Fruit fly (Drosophila melanogaster) whole organism, prepupa: ENCODE data around the gene Cdc7.

Experiments used
- Blimp-1 ChIP-seq: fragments of 200-800 bp; sonication (Bioruptor generic); optimal IDR thresholded peaks from 3 replicates; lab custom pipeline; 2017; ENCODE audit warnings: missing biosample characterization, missing genetic modification characterization, mild to moderate bottlenecking, moderate library complexity, missing genetic modification reagents
- CG10631 ChIP-seq: fragments of 200-800 bp; sonication (Bioruptor generic); optimal IDR thresholded peaks from 2 replicates; lab custom pipeline; 2016; ENCODE audit warnings: missing biosample characterization, missing genetic modification characterization
- CG11294 ChIP-seq: fragments of 200-800 bp; sonication (Bioruptor generic); IDR thresholded peaks from 2 replicates; pipeline ENCODE4 v1.3.6; 2022; ENCODE audit warnings: missing biosample characterization, missing genetic modification characterization
- CG11762 ChIP-seq: fragments of 200-800 bp; sonication (Bioruptor generic); optimal IDR thresholded peaks from 3 replicates; lab custom pipeline; 2016; ENCODE audit warnings: missing biosample characterization, missing genetic modification characterization; ENCODE audit not compliant: insufficient read depth
- CG11902 ChIP-seq: fragments of 200-800 bp; sonication (Bioruptor generic); optimal IDR thresholded peaks from 3 replicates; lab custom pipeline; 2016; ENCODE audit warnings: missing biosample characterization, missing genetic modification characterization
- CG15336 ChIP-seq: fragments of 200-800 bp; sonication (Bioruptor generic); IDR thresholded peaks from 2 replicates; pipeline ENCODE4 v1.3.6; 2022; ENCODE audit warnings: missing biosample characterization, missing genetic modification characterization
- CG1621 ChIP-seq: fragments of 200-800 bp; sonication (Bioruptor generic); optimal IDR thresholded peaks from 3 replicates; lab custom pipeline; 2018; ENCODE audit warnings: missing biosample characterization, mild to moderate bottlenecking, missing genetic modification characterization
- CG3032 ChIP-seq: fragments of 200-800 bp; optimal IDR thresholded peaks from 2 replicates; lab custom pipeline; 2019; ENCODE audit warnings: missing biosample characterization, mild to moderate bottlenecking, missing genetic modification characterization, moderate library complexity
- CG31627 ChIP-seq: fragments of 200-800 bp; sonication (Bioruptor generic); optimal IDR thresholded peaks from 3 replicates; lab custom pipeline; 2016; ENCODE audit warnings: missing biosample characterization, missing genetic modification characterization
- CG32006 ChIP-seq: fragments of 200-800 bp; sonication (Bioruptor generic); optimal IDR thresholded peaks from 3 replicates; lab custom pipeline; 2017; ENCODE audit warnings: missing biosample characterization, mild to moderate bottlenecking, missing genetic modification characterization
- CG3919 ChIP-seq: fragments of 200-800 bp; sonication (Bioruptor generic); optimal IDR thresholded peaks from 3 replicates; lab custom pipeline; 2016; ENCODE audit warnings: missing biosample characterization, missing genetic modification characterization
- CG6163 ChIP-seq: fragments of 200-800 bp; sonication (Bioruptor generic); IDR thresholded peaks from 3 replicates; pipeline ENCODE4 v1.3.6; 2022; ENCODE audit warnings: missing biosample characterization, missing genetic modification characterization
- CG6276 ChIP-seq: fragments of 200-800 bp; sonication (Bioruptor generic); optimal IDR thresholded peaks from 2 replicates; lab custom pipeline; 2017; ENCODE audit warnings: missing biosample characterization, mild to moderate bottlenecking, missing genetic modification characterization
- CG6792 ChIP-seq: fragments of 200-800 bp; sonication (Bioruptor generic); optimal IDR thresholded peaks from 3 replicates; lab custom pipeline; 2016; ENCODE audit warnings: missing biosample characterization, missing genetic modification characterization
- CG6808 ChIP-seq: fragments of 200-800 bp; sonication (Bioruptor generic); optimal IDR thresholded peaks from 3 replicates; lab custom pipeline; 2017; ENCODE audit warnings: missing biosample characterization, missing genetic modification characterization, mild to moderate bottlenecking, moderate library complexity, missing genetic modification reagents
- CG7368 ChIP-seq: fragments of 200-800 bp; sonication (Bioruptor generic); optimal IDR thresholded peaks from 3 replicates; lab custom pipeline; 2016; ENCODE audit warnings: missing biosample characterization, missing genetic modification characterization
- CG8119 ChIP-seq: fragments of 200-800 bp; sonication (Bioruptor generic); IDR thresholded peaks from 3 replicates; pipeline ENCODE4 v1.3.6; 2022; ENCODE audit warnings: missing biosample characterization, missing genetic modification characterization
- CG8319 ChIP-seq: fragments of 200-800 bp; sonication (Bioruptor generic); optimal IDR thresholded peaks from 3 replicates; lab custom pipeline; 2016; ENCODE audit warnings: missing biosample characterization, missing genetic modification characterization
- CG9139 ChIP-seq: fragments of 200-800 bp; sonication (Bioruptor generic); optimal IDR thresholded peaks from 3 replicates; lab custom pipeline; 2017; ENCODE audit warnings: missing biosample characterization, mild to moderate bottlenecking, missing genetic modification characterization
- Eip75B ChIP-seq: fragments of 200-800 bp; sonication (Bioruptor generic); optimal IDR thresholded peaks from 3 replicates; lab custom pipeline; 2016; ENCODE audit warnings: missing biosample characterization, missing genetic modification characterization
- Eip78C ChIP-seq: fragments of 200-800 bp; sonication (Bioruptor generic); peaks from one replicate; lab custom pipeline; 2016; ENCODE audit warnings: missing biosample characterization, missing genetic modification characterization
- Eip93F ChIP-seq: fragments of 200-800 bp; sonication (Bioruptor generic); optimal IDR thresholded peaks from 2 replicates; lab custom pipeline; 2016; ENCODE audit warnings: missing biosample characterization, mild to moderate bottlenecking, missing genetic modification characterization
- Ets96B ChIP-seq: fragments of 200-800 bp; optimal IDR thresholded peaks from 2 replicates; lab custom pipeline; 2019; ENCODE audit warnings: missing biosample characterization, mild to moderate bottlenecking, missing genetic modification characterization, moderate library complexity
- Hr38 ChIP-seq: sonication (Bioruptor generic); optimal IDR thresholded peaks from 2 replicates; lab custom pipeline; 2016; ENCODE audit warnings: missing biosample characterization, missing genetic modification characterization
- Hr4 ChIP-seq: fragments of 200-800 bp; sonication (Bioruptor generic); optimal IDR thresholded peaks from 3 replicates; lab custom pipeline; 2016; ENCODE audit warnings: missing biosample characterization, missing genetic modification characterization
- Lpt ChIP-seq: fragments of 200-800 bp; sonication (Bioruptor generic); optimal IDR thresholded peaks from 3 replicates; lab custom pipeline; 2016; ENCODE audit warnings: missing biosample characterization, missing genetic modification characterization
- Met ChIP-seq: fragments of 200-800 bp; sonication (Bioruptor generic); optimal IDR thresholded peaks from 3 replicates; lab custom pipeline; 2016; ENCODE audit warnings: missing biosample characterization, missing genetic modification characterization
- OdsH ChIP-seq: fragments of 200-800 bp; sonication (Bioruptor generic); optimal IDR thresholded peaks from 3 replicates; lab custom pipeline; 2016; ENCODE audit warnings: missing biosample characterization, missing genetic modification characterization
- Smox ChIP-seq: fragments of 200-800 bp; sonication (Bioruptor generic); optimal IDR thresholded peaks from 3 replicates; lab custom pipeline; 2016; ENCODE audit warnings: missing biosample characterization, missing genetic modification characterization
- Sox102F ChIP-seq: fragments of 200-800 bp; sonication (Bioruptor generic); optimal IDR thresholded peaks from 2 replicates; lab custom pipeline; 2016; ENCODE audit warnings: missing biosample characterization, mild to moderate bottlenecking, missing genetic modification characterization
- Sox14 ChIP-seq: fragments of 200-800 bp; sonication (Bioruptor generic); optimal IDR thresholded peaks from 3 replicates; lab custom pipeline; 2016; ENCODE audit warnings: missing biosample characterization, missing genetic modification characterization
- Sox15 ChIP-seq: fragments of 200-800 bp; sonication (Bioruptor generic); optimal IDR thresholded peaks from 3 replicates; lab custom pipeline; 2016; ENCODE audit warnings: missing biosample characterization, missing genetic modification characterization
- achi ChIP-seq: fragments of 200-800 bp; sonication (Bioruptor generic); optimal IDR thresholded peaks from 3 replicates; lab custom pipeline; 2016; ENCODE audit warnings: missing biosample characterization, missing genetic modification characterization
- acj6 ChIP-seq: fragments of 200-800 bp; sonication (Bioruptor generic); optimal IDR thresholded peaks from 3 replicates; lab custom pipeline; 2016; ENCODE audit warnings: missing biosample characterization, missing genetic modification characterization
- dsx ChIP-seq: fragments of 200-800 bp; optimal IDR thresholded peaks from 3 replicates; lab custom pipeline; 2019; ENCODE audit warnings: missing biosample characterization, mild to moderate bottlenecking, missing genetic modification characterization, moderate library complexity; ENCODE audit not compliant: poor library complexity, severe bottlenecking
- eg ChIP-seq: fragments of 200-800 bp; sonication (Bioruptor generic); IDR thresholded peaks from 3 replicates; pipeline ENCODE4 v1.3.6; 2022; ENCODE audit warnings: missing biosample characterization, missing genetic modification characterization
- esn ChIP-seq: fragments of 200-800 bp; sonication (Bioruptor generic); optimal IDR thresholded peaks from 2 replicates; lab custom pipeline; 2016; ENCODE audit warnings: missing biosample characterization, mild to moderate bottlenecking, missing genetic modification characterization, moderate library complexity
- fd59A ChIP-seq: fragments of 200-800 bp; sonication (Bioruptor generic); optimal IDR thresholded peaks from 2 replicates; lab custom pipeline; 2017; ENCODE audit warnings: missing biosample characterization, mild to moderate bottlenecking, missing genetic modification characterization, missing genetic modification reagents
- fd85E ChIP-seq: fragments of 200-800 bp; sonication (Bioruptor generic); optimal IDR thresholded peaks from 3 replicates; lab custom pipeline; 2016; ENCODE audit warnings: missing biosample characterization, missing genetic modification characterization
- fkh ChIP-seq: fragments of 200-800 bp; sonication (Bioruptor generic); optimal IDR thresholded peaks from 3 replicates; lab custom pipeline; 2017; ENCODE audit warnings: missing biosample characterization, mild to moderate bottlenecking, missing genetic modification characterization, moderate library complexity
- lz ChIP-seq: fragments of 200-800 bp; sonication (Bioruptor generic); optimal IDR thresholded peaks from 3 replicates; lab custom pipeline; 2016; ENCODE audit warnings: missing biosample characterization, missing genetic modification characterization
- net ChIP-seq: fragments of 200-800 bp; sonication (Bioruptor generic); optimal IDR thresholded peaks from 3 replicates; lab custom pipeline; 2016; ENCODE audit warnings: missing biosample characterization, missing genetic modification characterization
- salr ChIP-seq, 2 experiments: fragments of 200-800 bp; sonication (Bioruptor generic); optimal IDR thresholded peaks; 3 replicates each; lab custom pipeline; 2016 to 2018; ENCODE audit warnings: missing biosample characterization in 2 of 2, missing genetic modification characterization in 2 of 2, mild to moderate bottlenecking in 1 of 2
- ss ChIP-seq, 2 experiments: fragments of 200-800 bp; sonication (Bioruptor generic); optimal IDR thresholded peaks; 2 replicates in 1 of 2; 3 replicates in 1 of 2; lab custom pipeline; 2017 to 2018; ENCODE audit warnings: mild to moderate bottlenecking in 2 of 2, missing biosample characterization in 2 of 2, missing genetic modification characterization in 2 of 2, moderate library complexity in 1 of 2
- svp ChIP-seq: fragments of 200-800 bp; sonication (Bioruptor generic); peaks from one replicate; lab custom pipeline; 2016; ENCODE audit warnings: missing biosample characterization, missing genetic modification characterization

Gene Cdc7

dm6 chrX:6642593-6643257 is 11.6 kb upstream of the Cdc7 start (continued):
- TF ChIP-seq CG10631 (GFP tag; lab: Kevin White, UChicago) (peak; percentile 61), CG6808 (peak; percentile 35), Met (GFP tag; lab: Kevin White, UChicago) (peak; percentile 61), dsx (peak; percentile 36), Ets96B (tag; lab: Kevin White, UChicago) (peak; percentile 57), Hr38 (GFP tag; lab: Kevin White, UChicago) (no peak), CG11762 (GFP tag; lab: Kevin White, UChicago) (peak; percentile 15), eg (GFP tag; lab: Robert Waterston, UW) (peak; percentile 66; the same call in 1 of the 3 replicates), fd59A (peak; percentile 8), Lpt (GFP tag; lab: Kevin White, UChicago) (no peak), fd85E (GFP tag; lab: Kevin White, UChicago) (no peak), CG11294 (GFP tag; lab: Robert Waterston, UW) (peak; percentile 42; the same call in 1 of the 2 replicates), CG9139 (no peak), CG1621 (peak; percentile 15), CG6276 (GFP tag; lab: Kevin White, UChicago) (peak; percentile 34), CG15336 (GFP tag; lab: Robert Waterston, UW) (peak; percentile 81), Sox15 (GFP tag; lab: Kevin White, UChicago) (no peak), lz (GFP tag; lab: Kevin White, UChicago) (peak; percentile 61), fkh (GFP tag; lab: Kevin White, UChicago) (no peak), CG11902 (GFP tag; lab: Kevin White, UChicago) (no peak), CG8119 (GFP tag; lab: Robert Waterston, UW) (peak; percentile 77), Eip75B (GFP tag; lab: Kevin White, UChicago) (peak; percentile 64), CG8319 (GFP tag; lab: Kevin White, UChicago) (no peak)

- TF ChIP-seq salr (GFP tag; optimal IDR thresholded peaks at IDR 0.05; lab: Kevin White, UChicago) (peak in 1 of 2 experiments; percentile 6), ss (GFP tag; optimal IDR thresholded peaks at IDR 0.05; lab: Kevin White, UChicago) (peak in 1 of 2 experiments; percentile 21), CG6163 (0 out of 3 replicates have a peak, but pooled peaks have one; percentile 28), Sox14 (peak; percentile 18), CG6792 (GFP tag; lab: Kevin White, UChicago) (peak; percentile 5), eg (GFP tag; lab: Robert Waterston, UW) (no peak), CG8119 (GFP tag; lab: Robert Waterston, UW) (peak; percentile 26; the same call in 1 of the 3 replicates), CG3032 (peak; percentile 10), CG6276 (GFP tag; lab: Kevin White, UChicago) (no peak), CG11294 (GFP tag; lab: Robert Waterston, UW) (no peak), Sox15 (GFP tag; lab: Kevin White, UChicago) (no peak), CG15336 (GFP tag; lab: Robert Waterston, UW) (peak; percentile 42; the same call in 1 of the 2 replicates), CG7368 (GFP tag; lab: Kevin White, UChicago) (no peak), CG10631 (GFP tag; lab: Kevin White, UChicago) (peak; percentile 25), esn (peak; percentile 12), CG32006 (GFP tag; lab: Kevin White, UChicago) (peak; percentile 37), CG3919 (GFP tag; lab: Kevin White, UChicago) (peak; percentile 9), Hr4 (GFP tag; lab: Kevin White, UChicago) (peak; percentile 13), acj6 (GFP tag; lab: Kevin White, UChicago) (peak; percentile 26), dsx (peak; percentile 1), OdsH (peak; percentile 4), achi (peak; percentile 31), Lpt (GFP tag; lab: Kevin White, UChicago) (peak; percentile 9), Eip78C (GFP tag; lab: Kevin White, UChicago) (peak; percentile 73), Sox102F (no peak), svp (GFP tag; lab: Kevin White, UChicago) (peak; percentile 64), Eip93F (GFP tag; lab: Kevin White, UChicago) (no peak), Ets96B (tag; lab: Kevin White, UChicago) (peak; percentile 3), net (GFP tag; lab: Kevin White, UChicago) (no peak), CG31627 (GFP tag; lab: Kevin White, UChicago) (peak; percentile 13), Blimp-1 (no peak), Smox (GFP tag; lab: Kevin White, UChicago) (peak; percentile 24)
These were observed 7.5 kb upstream of the Cdc7 start for dm6 chrX:6646846-6647245.
